Worm (Caenorhabditis elegans) whole organism, early embryonic: ENCODE results near the gene bgal-1.

Experiments used
- B0310.2 ChIP-seq: sonication (generic microtip); optimal IDR thresholded peaks from 2 replicates; lab custom pipeline; 2016; ENCODE audit warnings: mild to moderate bottlenecking, missing genetic modification characterization, missing compliant biosample characterization
- F13C5.2 ChIP-seq: sonication (generic microtip); optimal IDR thresholded peaks from 2 replicates; lab custom pipeline; 2017; ENCODE audit warnings: mild to moderate bottlenecking, missing genetic modification characterization, inconsistent platforms, missing compliant biosample characterization
- aly-1 ChIP-seq: sonication (generic microtip); optimal IDR thresholded peaks from 2 replicates; lab custom pipeline; 2016; ENCODE audit warnings: missing genetic modification characterization, missing compliant biosample characterization
- ama-1 ChIP-seq: fragments of 150-350 bp; optimal IDR thresholded peaks from 2 replicates; lab custom pipeline; 2014
- ceh-13 ChIP-seq: fragments of 200-800 bp; sonication (Bioruptor generic); optimal IDR thresholded peaks from 2 replicates; lab custom pipeline; 2018; ENCODE audit warnings: mild to moderate bottlenecking, missing genetic modification characterization, missing compliant biosample characterization
- ceh-36 ChIP-seq: sonication (generic microtip); optimal IDR thresholded peaks from 2 replicates; lab custom pipeline; 2016; ENCODE audit warnings: missing genetic modification characterization, inconsistent platforms, missing compliant biosample characterization
- ets-7 ChIP-seq: sonication (generic microtip); optimal IDR thresholded peaks from 2 replicates; lab custom pipeline; 2016; ENCODE audit warnings: missing genotype, missing genetic modification characterization, missing compliant biosample characterization
- flt-1 ChIP-seq: fragments of 200-800 bp; sonication (Bioruptor generic); IDR thresholded peaks from 2 replicates; pipeline ENCODE4 v1.3.6; 2022; ENCODE audit warnings: missing genetic modification characterization, missing compliant biosample characterization
- hmbx-1 ChIP-seq: sonication (generic microtip); optimal IDR thresholded peaks from 2 replicates; lab custom pipeline; 2016; ENCODE audit warnings: mild to moderate bottlenecking, missing genetic modification characterization, missing compliant biosample characterization
- hmg-4 ChIP-seq: fragments of 200-800 bp; sonication (Bioruptor generic); optimal IDR thresholded peaks from 2 replicates; lab custom pipeline; 2018; ENCODE audit warnings: mild to moderate bottlenecking, missing genetic modification characterization, missing compliant biosample characterization
- hnd-1 ChIP-seq: sonication (generic microtip); optimal IDR thresholded peaks from 2 replicates; lab custom pipeline; 2016; ENCODE audit warnings: missing genetic modification characterization, missing compliant biosample characterization
- pes-1 ChIP-seq: fragments of 200-800 bp; sonication (Bioruptor generic); IDR thresholded peaks from 2 replicates; pipeline ENCODE4 v1.3.6; 2022; ENCODE audit warnings: missing genetic modification reagents, missing genetic modification characterization, missing compliant biosample characterization
- scrt-1 ChIP-seq: fragments of 200-800 bp; sonication (Bioruptor generic); IDR thresholded peaks from 2 replicates; pipeline ENCODE4 v1.3.6; 2022; ENCODE audit warnings: missing genetic modification characterization, missing compliant biosample characterization
- sea-1 ChIP-seq: fragments of 200-800 bp; sonication (Bioruptor generic); conservative IDR thresholded peaks from 2 replicates; pipeline ENCODE4 v1.3.6; 2022; ENCODE audit warnings: missing genetic modification characterization, missing compliant biosample characterization
- tbx-11 ChIP-seq: fragments of 200-800 bp; sonication (Bioruptor generic); IDR thresholded peaks from 2 replicates; pipeline ENCODE4 v1.3.6; 2022; ENCODE audit warnings: missing genetic modification characterization, missing compliant biosample characterization
- tbx-37 ChIP-seq: fragments of 200-800 bp; sonication (Bioruptor generic); conservative IDR thresholded peaks from 2 replicates; pipeline ENCODE4 v1.3.6; 2022; ENCODE audit warnings: missing genetic modification reagents, missing genetic modification characterization, missing compliant biosample characterization
- tra-4 ChIP-seq: sonication (generic microtip); optimal IDR thresholded peaks from 2 replicates; lab custom pipeline; 2017; ENCODE audit warnings: missing genetic modification characterization, missing compliant biosample characterization

Gene bgal-1

DNA sequence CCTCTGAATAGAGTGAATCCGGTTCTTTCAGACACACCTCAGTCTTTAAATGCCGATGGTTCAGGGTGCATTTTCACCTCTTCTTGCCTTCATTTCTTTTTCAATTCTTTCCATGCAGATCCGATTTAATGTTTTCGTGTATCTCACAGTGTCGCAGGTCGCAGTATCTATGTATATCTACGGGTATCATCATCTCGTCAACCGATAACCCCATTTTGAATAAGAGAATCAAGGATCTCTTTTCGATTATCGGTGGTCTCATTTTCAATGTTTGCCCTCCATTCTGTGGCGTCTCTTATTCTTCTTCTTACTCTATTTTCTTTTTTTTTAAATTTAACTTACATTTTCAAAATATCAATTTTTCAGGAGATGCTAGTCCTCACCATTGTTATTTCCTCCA lies 4.9 kb downstream of the bgal-1 start, which contains the start of gene T19B10.2:
TSS of gene T19B10.2 (plus strand) at position 367 of the 400 bp plus-strand sequence.
- TF ChIP-seq tbx-37 (GFP tag; lab: Robert Waterston, UW) = no peak
- no peak for TF ChIP-seq aly-1 (tag; lab: Kevin White, UChicago)
- no peak for TF ChIP-seq ceh-13
- TF ChIP-seq tra-4 (tag; lab: Kevin White, UChicago) = no peak
- no peak for TF ChIP-seq tbx-11 (GFP tag; lab: Robert Waterston, UW)
- no peak for TF ChIP-seq hnd-1
- TF ChIP-seq ama-1 (lab: Kevin White, UChicago) = no peak
- no peak for TF ChIP-seq flt-1

DNA sequence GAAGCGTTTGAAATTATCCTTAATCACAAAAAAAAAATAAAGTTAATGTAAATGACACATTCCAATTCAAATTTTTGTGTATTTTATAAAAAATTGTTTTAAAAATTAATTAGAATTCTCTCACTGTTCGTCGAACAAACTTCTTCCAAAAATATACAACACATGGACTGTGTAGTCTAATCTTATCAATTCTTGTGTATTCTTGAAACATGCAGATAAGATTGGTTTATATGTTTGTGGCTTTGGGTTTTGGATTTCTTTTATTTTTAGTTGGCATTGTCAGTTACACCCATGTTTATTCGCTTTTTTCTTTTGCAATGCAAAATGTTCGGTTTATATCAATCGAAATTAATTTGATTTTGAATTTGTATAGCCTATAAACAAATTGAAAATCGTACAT lies 5.4 kb downstream of the bgal-1 start:
- TF ChIP-seq hnd-1 (no peak), flt-1 (no peak), scrt-1 (GFP tag; lab: Robert Waterston, UW) (no peak), ets-7 (no peak), hmbx-1 (tag; lab: Kevin White, UChicago) (no peak), ceh-36 (no peak), tbx-37 (GFP tag; lab: Robert Waterston, UW) (no peak), hmg-4 (no peak)

DNA sequence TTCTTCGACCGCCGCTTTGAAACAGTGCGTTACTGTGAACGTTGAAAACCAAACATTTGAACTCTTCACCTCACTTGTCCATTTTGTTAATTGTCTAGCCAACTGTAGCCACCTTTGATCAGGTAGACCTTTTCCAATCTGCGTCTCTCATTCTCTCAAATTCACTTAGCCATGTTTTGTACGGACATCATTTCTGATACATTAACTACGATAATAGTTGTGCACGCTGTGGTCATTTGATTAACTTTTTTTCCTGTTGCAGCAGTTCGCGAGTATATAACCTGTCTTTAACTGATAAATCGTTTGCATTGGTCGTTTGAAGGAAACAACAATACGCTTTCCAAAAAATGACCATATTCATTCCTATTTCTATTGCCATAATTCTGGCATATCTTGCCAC lies 8.4 kb downstream of the bgal-1 start, which contains the start of gene cyp-29A2:
TSS of gene cyp-29A2 (plus strand) at position 190 of the 400 bp plus-strand sequence.
- no peak for TF ChIP-seq scrt-1 (GFP tag; lab: Robert Waterston, UW)
- no peak for TF ChIP-seq F13C5.2

DNA sequence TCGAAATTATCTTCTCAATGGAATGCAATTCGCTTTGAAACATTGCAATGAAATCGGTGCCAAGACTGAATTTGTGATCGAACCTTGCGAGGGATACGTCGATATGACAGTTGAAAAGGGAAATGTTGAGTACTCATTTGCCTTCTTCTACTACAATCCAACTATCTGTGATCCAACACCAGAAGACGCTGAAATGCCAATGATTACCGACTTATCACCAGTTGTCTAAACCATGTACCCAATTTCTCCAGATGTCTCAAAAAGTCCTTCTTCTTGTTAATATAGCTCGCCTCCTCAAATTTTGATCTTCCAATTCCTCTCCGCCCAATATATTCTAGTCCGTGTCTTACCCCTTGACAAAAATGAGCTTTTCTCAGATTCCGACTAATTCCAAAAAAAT lies 9.7 kb downstream of the bgal-1 start:
- TF ChIP-seq ceh-13 (no peak), ama-1 (lab: Kevin White, UChicago) (no peak), tbx-37 (GFP tag; lab: Robert Waterston, UW) (no peak)

DNA sequence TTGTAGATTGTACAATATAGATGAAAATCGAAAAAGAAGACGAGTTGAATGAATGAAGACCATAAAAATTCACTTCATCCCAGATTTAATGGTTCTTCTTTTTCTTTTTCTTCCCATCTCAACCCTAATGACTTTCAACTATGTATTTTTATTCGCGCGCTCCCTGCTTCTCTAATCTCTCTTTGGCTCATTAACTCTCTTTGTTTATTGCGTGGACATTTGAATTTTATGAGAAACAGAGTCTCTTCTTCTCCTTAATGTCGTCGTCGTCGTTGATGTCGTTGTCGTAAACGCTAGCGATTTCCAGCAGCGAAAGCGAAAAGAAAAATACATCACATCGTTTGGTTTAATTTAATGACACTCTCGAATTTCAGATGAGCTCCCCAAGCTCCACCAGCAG lies 11.2 kb downstream of the bgal-1 start:
- no peak for TF ChIP-seq tbx-37 (GFP tag; lab: Robert Waterston, UW)

DNA sequence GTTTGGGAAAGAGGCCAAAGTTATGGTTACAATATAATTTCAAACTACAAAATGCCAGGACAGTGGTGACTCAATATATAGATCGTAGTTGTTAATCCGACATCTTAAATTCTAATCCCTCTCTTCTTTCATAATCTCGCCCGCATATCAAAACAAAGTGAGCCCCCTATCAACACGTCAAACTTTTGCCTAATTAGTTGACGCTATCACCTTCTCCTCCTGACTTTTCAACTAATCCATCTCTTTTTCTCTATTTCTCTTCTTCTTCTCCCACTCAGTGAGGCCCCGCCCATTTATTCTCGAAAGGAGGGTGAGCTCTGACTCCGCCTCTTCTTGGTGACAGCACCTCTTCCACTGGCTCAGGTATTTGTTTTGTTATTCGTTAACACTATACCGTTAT lies 14.5 kb downstream of the bgal-1 start:
- peak; percentile 19 for TF ChIP-seq ceh-36
- TF ChIP-seq hnd-1 = no peak
- TF ChIP-seq tbx-37 (GFP tag; lab: Robert Waterston, UW) = no peak

DNA sequence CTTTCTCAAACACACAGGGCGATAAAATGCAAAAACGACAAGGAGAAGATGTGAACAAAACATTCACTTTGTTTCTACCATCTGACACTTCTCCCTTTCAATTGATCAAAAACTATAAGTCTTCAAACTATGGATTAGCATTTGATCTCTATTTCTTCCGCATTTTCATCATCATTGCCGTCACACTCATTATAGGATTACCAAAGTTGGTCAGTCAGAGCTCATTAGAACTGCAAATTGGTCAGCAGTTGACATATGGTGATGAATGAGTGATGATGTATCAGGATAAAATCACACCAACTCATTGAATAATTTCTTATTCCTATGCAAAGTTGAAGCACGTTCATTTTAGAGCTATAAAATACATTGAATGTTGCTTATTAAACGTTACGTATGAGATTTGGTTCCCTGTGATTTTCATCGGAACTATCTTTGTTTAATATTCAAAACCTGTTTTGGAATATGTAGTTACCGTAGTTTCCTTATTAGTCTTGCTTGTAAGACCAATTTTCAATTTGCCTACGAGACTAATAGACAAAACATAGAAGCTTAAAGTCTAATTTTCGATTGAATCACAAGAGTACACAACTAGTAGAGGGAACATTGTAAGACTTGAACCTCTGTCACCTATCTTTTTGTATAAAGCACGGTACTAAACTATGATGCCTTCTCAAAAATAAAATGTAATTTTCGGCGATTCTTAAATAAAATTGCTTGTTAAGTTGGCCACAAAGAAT lies 16.2 kb downstream of the bgal-1 start:
- TF ChIP-seq hmbx-1 (tag; lab: Kevin White, UChicago) (no peak), aly-1 (tag; lab: Kevin White, UChicago) (no peak), ceh-13 (no peak), ama-1 (lab: Kevin White, UChicago) (no peak), hnd-1 (no peak), tbx-11 (GFP tag; lab: Robert Waterston, UW) (no peak), tbx-37 (GFP tag; lab: Robert Waterston, UW) (no peak), B0310.2 (tag; lab: Kevin White, UChicago) (no peak), sea-1 (GFP tag; lab: Robert Waterston, UW) (no peak), pes-1 (GFP tag; lab: Robert Waterston, UW) (no peak), scrt-1 (GFP tag; lab: Robert Waterston, UW) (no peak), flt-1 (no peak), F13C5.2 (no peak), ceh-36 (no peak), tra-4 (tag; lab: Kevin White, UChicago) (no peak), hmg-4 (no peak), ets-7 (no peak)

DNA sequence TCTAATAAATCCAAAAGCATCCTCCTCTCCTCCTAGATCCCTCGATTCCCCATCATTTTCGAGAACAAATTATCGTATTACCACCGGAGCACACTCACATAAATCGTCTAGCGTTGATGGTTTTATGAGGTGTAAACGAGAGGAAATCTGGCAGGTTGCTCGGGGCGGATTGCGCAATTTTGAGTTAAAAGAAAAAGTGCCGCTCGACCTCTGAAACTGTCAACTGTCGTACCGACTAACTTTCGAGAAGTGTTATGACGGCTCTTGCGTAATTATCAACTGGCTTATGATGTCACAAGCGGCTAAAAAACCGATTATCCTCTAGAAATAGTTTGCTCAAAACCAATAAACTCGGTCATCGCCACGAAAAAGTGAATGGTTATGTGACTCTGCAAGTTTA lies 19.4 kb downstream of the bgal-1 start:
- TF ChIP-seq hmg-4 (no peak), hnd-1 (no peak), ceh-36 (no peak), tbx-11 (GFP tag; lab: Robert Waterston, UW) (no peak), sea-1 (GFP tag; lab: Robert Waterston, UW) (no peak)

DNA sequence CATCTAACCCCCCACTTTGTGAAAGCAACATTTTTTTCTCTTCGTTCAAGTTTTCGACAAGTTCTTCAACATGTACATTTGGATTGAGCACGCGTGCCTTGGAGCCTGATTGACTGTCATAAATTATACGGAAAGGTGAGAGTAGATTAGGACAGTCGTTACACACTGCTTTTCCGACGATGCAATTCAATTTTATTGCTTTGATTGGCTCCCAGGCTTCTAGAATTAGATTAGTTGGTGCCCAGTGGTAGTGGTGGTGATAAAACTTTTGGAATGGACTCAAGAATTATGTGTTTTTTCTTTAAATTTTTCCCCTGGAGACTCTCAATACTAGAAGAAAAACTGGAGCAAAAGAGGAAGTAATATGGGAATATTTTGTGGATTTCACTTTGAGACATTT lies 21.4 kb downstream of the bgal-1 start:
- TF ChIP-seq hmg-4 (no peak), ceh-13 (no peak)

DNA sequence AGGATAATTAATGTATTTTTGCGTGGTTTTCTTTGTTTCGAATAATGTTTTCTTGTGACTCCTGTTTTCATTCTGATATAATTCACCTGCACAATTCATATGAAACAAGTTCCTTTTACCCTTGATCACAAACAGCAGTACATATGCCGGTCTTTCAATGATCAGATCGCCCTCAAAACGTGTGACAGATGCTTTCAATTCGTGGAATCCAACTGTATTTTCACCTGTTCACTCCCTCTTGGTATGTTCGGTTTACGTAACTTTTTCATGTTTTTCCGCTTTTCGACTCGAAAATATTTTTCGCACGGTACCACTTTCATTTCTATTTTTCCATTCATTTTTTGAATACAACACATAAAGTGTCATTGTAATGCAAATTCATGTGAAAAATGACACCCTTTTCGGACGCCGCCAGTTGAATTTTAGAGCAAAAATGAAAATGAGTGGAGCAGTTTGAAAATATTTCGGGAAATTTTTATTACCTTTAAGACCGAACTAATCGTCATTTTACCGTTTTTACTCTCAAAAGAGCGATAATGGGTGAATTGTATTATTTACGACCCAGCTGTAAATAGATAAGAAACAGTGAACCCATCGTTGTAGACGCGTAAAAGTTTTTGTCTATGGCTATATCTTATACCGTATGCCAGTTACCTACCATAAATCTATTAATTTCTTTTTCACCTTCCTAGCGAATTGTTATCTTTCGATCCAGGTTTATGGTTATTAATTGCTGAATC lies 23.8 kb downstream of the bgal-1 start, which contains the start of gene K10D6.4:
TSS of gene K10D6.4 (plus strand) at position 100 of the 740 bp plus-strand sequence.
- TF ChIP-seq ama-1 (lab: Kevin White, UChicago) (no peak), sea-1 (GFP tag; lab: Robert Waterston, UW) (no peak), flt-1 (no peak)
